Fruit fly (Drosophila melanogaster) whole organism, embryonic: ENCODE measurements around the gene Rab7.
A peak's percentile ranks its signal among the peaks of the same experiment; 100 is the strongest.

Experiments
- Atf-2 ChIP-seq: fragments of 200-800 bp; sonication (Bioruptor generic); optimal IDR thresholded peaks from 2 replicates; lab custom pipeline; 2016; ENCODE audit warnings: missing biosample characterization, missing genetic modification characterization
- B-H2 ChIP-seq: fragments of 200-800 bp; sonication (Bioruptor generic); optimal IDR thresholded peaks from 2 replicates; lab custom pipeline; 2018; ENCODE audit warnings: missing biosample characterization, mild to moderate bottlenecking, missing genetic modification characterization
- C15 ChIP-seq: fragments of 200-800 bp; sonication (Bioruptor generic); IDR thresholded peaks from 3 replicates; pipeline ENCODE4 v1.3.6; 2022; ENCODE audit warnings: missing biosample characterization, missing genetic modification characterization
- CG10274 ChIP-seq: fragments of 200-800 bp; sonication (Bioruptor generic); optimal IDR thresholded peaks from 3 replicates; lab custom pipeline; 2017; ENCODE audit warnings: missing biosample characterization, mild to moderate bottlenecking, missing genetic modification characterization
- CG11723 ChIP-seq: fragments of 200-800 bp; sonication (Bioruptor generic); optimal IDR thresholded peaks from 2 replicates; lab custom pipeline; 2017; ENCODE audit warnings: missing biosample characterization, mild to moderate bottlenecking, missing genetic modification characterization
- CG12391 ChIP-seq: fragments of 200-800 bp; sonication (Bioruptor generic); optimal IDR thresholded peaks from 3 replicates; lab custom pipeline; 2018; ENCODE audit warnings: missing biosample characterization, mild to moderate bottlenecking, missing genetic modification characterization, moderate library complexity
- CG14050 ChIP-seq: fragments of 200-800 bp; sonication (Bioruptor generic); IDR thresholded peaks from 3 replicates; pipeline ENCODE4 v1.3.6; 2022; ENCODE audit warnings: missing biosample characterization, missing genetic modification characterization
- CG14860 ChIP-seq: fragments of 200-800 bp; sonication (Bioruptor generic); IDR thresholded peaks from 3 replicates; pipeline ENCODE4 v1.3.6; 2022; ENCODE audit warnings: missing biosample characterization, missing genetic modification characterization; ENCODE audit not compliant: partially characterized antibody
- CG15479 ChIP-seq: fragments of 200-800 bp; sonication (Bioruptor generic); optimal IDR thresholded peaks from 3 replicates; lab custom pipeline; 2019; ENCODE audit warnings: missing biosample characterization, mild to moderate bottlenecking, missing genetic modification characterization, moderate library complexity
- CG16815 ChIP-seq: fragments of 200-800 bp; sonication (Bioruptor generic); optimal IDR thresholded peaks from 3 replicates; lab custom pipeline; 2017; ENCODE audit warnings: missing biosample characterization, mild to moderate bottlenecking, missing genetic modification characterization
- CG17361 ChIP-seq: fragments of 200-800 bp; sonication (Bioruptor generic); IDR thresholded peaks from 3 replicates; pipeline ENCODE4 v1.3.6; 2022; ENCODE audit warnings: missing biosample characterization, missing genetic modification characterization
- CG31224 ChIP-seq: fragments of 200-800 bp; sonication (Bioruptor generic); IDR thresholded peaks from 2 replicates; pipeline ENCODE4 v1.3.6; 2022; ENCODE audit warnings: missing biosample characterization, missing genetic modification characterization
- CG34422 ChIP-seq: fragments of 200-800 bp; sonication (Bioruptor generic); IDR thresholded peaks from 3 replicates; pipeline ENCODE4 v1.3.6; 2022; ENCODE audit warnings: missing biosample characterization, missing genetic modification characterization
- CG6654 ChIP-seq: fragments of 200-800 bp; sonication (Bioruptor generic); optimal IDR thresholded peaks from 2 replicates; lab custom pipeline; 2017; ENCODE audit warnings: missing biosample characterization, mild to moderate bottlenecking, missing genetic modification characterization
- CG6813 ChIP-seq: fragments of 200-800 bp; sonication (Bioruptor generic); optimal IDR thresholded peaks from 2 replicates; lab custom pipeline; 2017; ENCODE audit warnings: missing biosample characterization, missing genetic modification characterization, mild to moderate bottlenecking, moderate library complexity, missing genetic modification reagents
- CG6854 ChIP-seq: fragments of 200-800 bp; sonication (Bioruptor generic); optimal IDR thresholded peaks from 3 replicates; lab custom pipeline; 2017; ENCODE audit warnings: missing biosample characterization, mild to moderate bottlenecking, missing genetic modification characterization
- CG7271 ChIP-seq: fragments of 200-800 bp; sonication (Bioruptor generic); optimal IDR thresholded peaks from 2 replicates; lab custom pipeline; 2018; ENCODE audit warnings: missing biosample characterization, mild to moderate bottlenecking, missing genetic modification characterization, moderate library complexity
- CG7357 ChIP-seq: fragments of 200-800 bp; sonication (Bioruptor generic); IDR thresholded peaks from 3 replicates; pipeline ENCODE4 v1.3.6; 2022; ENCODE audit warnings: missing biosample characterization, missing genetic modification characterization
- CTCF ChIP-seq: fragments of 200-800 bp; sonication (Bioruptor generic); optimal IDR thresholded peaks from 2 replicates; lab custom pipeline; 2017; ENCODE audit warnings: missing biosample characterization, mild to moderate bottlenecking, missing genetic modification characterization, moderate library complexity
- Dad ChIP-seq: fragments of 200-800 bp; sonication (Bioruptor generic); optimal IDR thresholded peaks from 3 replicates; lab custom pipeline; 2016; ENCODE audit warnings: missing biosample characterization, missing genetic modification characterization
- Dip2 ChIP-seq: fragments of 200-800 bp; sonication (Bioruptor generic); IDR thresholded peaks from 2 replicates; pipeline ENCODE4 v1.3.6; 2022; ENCODE audit warnings: missing biosample characterization, missing genetic modification characterization
- Dp ChIP-seq: fragments of 200-800 bp; sonication (Bioruptor generic); optimal IDR thresholded peaks from 2 replicates; lab custom pipeline; 2018; ENCODE audit warnings: missing biosample characterization, mild to moderate bottlenecking, missing genetic modification characterization, moderate library complexity
- Dref ChIP-seq: fragments of 200-800 bp; sonication (Bioruptor generic); IDR thresholded peaks from 2 replicates; pipeline ENCODE4 v1.3.6; 2022; ENCODE audit warnings: missing biosample characterization, missing genetic modification characterization
- ERR ChIP-seq: fragments of 200-800 bp; sonication (Bioruptor generic); optimal IDR thresholded peaks from 2 replicates; lab custom pipeline; 2016; ENCODE audit warnings: missing biosample characterization, missing genetic modification characterization
- HmgD ChIP-seq: fragments of 200-800 bp; sonication (Bioruptor generic); optimal IDR thresholded peaks from 3 replicates; lab custom pipeline; 2016; ENCODE audit warnings: missing biosample characterization, missing genetic modification characterization
- MESR4 ChIP-seq: fragments of 200-800 bp; sonication (Bioruptor generic); optimal IDR thresholded peaks from 2 replicates; lab custom pipeline; 2018; ENCODE audit warnings: missing biosample characterization, mild to moderate bottlenecking, missing genetic modification characterization, moderate library complexity
- Med ChIP-seq: fragments of 200-800 bp; sonication (Bioruptor generic); peaks from one replicate; lab custom pipeline; 2016; ENCODE audit warnings: missing biosample characterization, missing genetic modification characterization, mild to moderate bottlenecking, inconsistent platforms, moderate library complexity
- Mrtf ChIP-seq: fragments of 200-800 bp; sonication (Bioruptor generic); IDR thresholded peaks from 3 replicates; pipeline ENCODE4 v1.3.6; 2022; ENCODE audit warnings: missing biosample characterization, missing genetic modification characterization
- NC2β ChIP-seq: fragments of 200-800 bp; sonication (Bioruptor generic); optimal IDR thresholded peaks from 2 replicates; lab custom pipeline; 2016; ENCODE audit warnings: missing biosample characterization, missing genetic modification characterization
- Scr ChIP-seq: fragments of 200-800 bp; sonication (Bioruptor generic); IDR thresholded peaks from 2 replicates; pipeline ENCODE4 v1.3.6; 2022; ENCODE audit warnings: missing biosample characterization, missing genetic modification characterization; ENCODE audit not compliant: partially characterized antibody
- Sin3A ChIP-seq: fragments of >200 bp; optimal IDR thresholded peaks from 2 replicates; lab custom pipeline; 2018
- Sox102F ChIP-seq: fragments of 200-800 bp; sonication (Bioruptor generic); optimal IDR thresholded peaks from 2 replicates; lab custom pipeline; 2018; ENCODE audit warnings: missing biosample characterization, mild to moderate bottlenecking, missing genetic modification characterization, moderate library complexity
- Taf1 ChIP-seq: fragments of 200-800 bp; sonication (Bioruptor generic); IDR thresholded peaks from 2 replicates; pipeline ENCODE4 v1.3.6; 2022; ENCODE audit warnings: missing biosample characterization, missing genetic modification characterization
- Trl ChIP-seq, 3 experiments: fragments of >200 bp in 2 of 3; fragments of 200-800 bp in 1 of 3; sonication (Bioruptor generic) in 1 of 3; optimal IDR thresholded peaks; 2 replicates in 1 of 3; 3 replicates in 2 of 3; lab custom pipeline; 2016 to 2017; ENCODE audit warnings: missing biosample characterization in 1 of 3, missing genetic modification characterization in 1 of 3
- Vsx1 ChIP-seq: fragments of 200-800 bp; sonication (Bioruptor generic); optimal IDR thresholded peaks from 2 replicates; lab custom pipeline; 2017; ENCODE audit warnings: missing biosample characterization, mild to moderate bottlenecking, missing genetic modification characterization, missing genetic modification reagents
- YL-1 ChIP-seq: fragments of 200-800 bp; sonication (Bioruptor generic); optimal IDR thresholded peaks from 3 replicates; lab custom pipeline; 2017; ENCODE audit warnings: missing biosample characterization, mild to moderate bottlenecking, missing genetic modification characterization
- ac ChIP-seq: fragments of 200-800 bp; sonication (Bioruptor generic); optimal IDR thresholded peaks from 3 replicates; lab custom pipeline; 2017; ENCODE audit warnings: missing biosample characterization, mild to moderate bottlenecking, missing genetic modification characterization
- cad ChIP-seq: fragments of >200 bp; optimal IDR thresholded peaks from 2 replicates; lab custom pipeline; 2017; ENCODE audit warnings: missing biosample characterization, missing genetic modification characterization
- chm ChIP-seq: fragments of 200-800 bp; sonication (Bioruptor generic); IDR thresholded peaks from 2 replicates; pipeline ENCODE4 v1.3.6; 2022; ENCODE audit warnings: missing biosample characterization, missing genetic modification characterization
- crp ChIP-seq, 2 experiments: fragments of 200-800 bp; sonication (Bioruptor generic); optimal IDR thresholded peaks; 2 replicates in 1 of 2; 3 replicates in 1 of 2; lab custom pipeline; 2017; ENCODE audit warnings: missing biosample characterization in 2 of 2, missing genetic modification characterization in 2 of 2, mild to moderate bottlenecking in 1 of 2, moderate library complexity in 1 of 2
- cwo ChIP-seq: fragments of 200-800 bp; sonication (Bioruptor generic); optimal IDR thresholded peaks from 3 replicates; lab custom pipeline; 2017; ENCODE audit warnings: missing biosample characterization, missing genetic modification characterization, mild to moderate bottlenecking, moderate library complexity, missing genetic modification reagents
- dm ChIP-seq: fragments of 200-800 bp; sonication (Bioruptor generic); optimal IDR thresholded peaks from 3 replicates; lab custom pipeline; 2016; ENCODE audit warnings: missing biosample characterization, missing genetic modification characterization
- gem ChIP-seq: fragments of 200-800 bp; sonication (Bioruptor generic); optimal IDR thresholded peaks from 2 replicates; lab custom pipeline; 2019; ENCODE audit warnings: missing biosample characterization, mild to moderate bottlenecking, missing genetic modification characterization, moderate library complexity
- jing ChIP-seq: fragments of 200-800 bp; sonication (Bioruptor generic); optimal IDR thresholded peaks from 2 replicates; lab custom pipeline; 2018; ENCODE audit warnings: missing biosample characterization, mild to moderate bottlenecking, missing genetic modification characterization
- lilli ChIP-seq: fragments of 200-800 bp; sonication (Bioruptor generic); optimal IDR thresholded peaks from 3 replicates; lab custom pipeline; 2016; ENCODE audit warnings: missing biosample characterization, missing genetic modification characterization
- nmo ChIP-seq: fragments of 200-800 bp; sonication (Bioruptor generic); optimal IDR thresholded peaks from 2 replicates; lab custom pipeline; 2018; ENCODE audit warnings: missing biosample characterization, mild to moderate bottlenecking, missing genetic modification characterization, moderate library complexity
- otp ChIP-seq: fragments of 200-800 bp; sonication (Bioruptor generic); IDR thresholded peaks from 3 replicates; pipeline ENCODE4, ENCODE4 v1.3.6; 2022; ENCODE audit warnings: missing biosample characterization, missing genetic modification characterization
- pnt ChIP-seq: fragments of 200-800 bp; sonication (Bioruptor generic); optimal IDR thresholded peaks from 3 replicates; lab custom pipeline; 2016; ENCODE audit warnings: missing biosample characterization, missing genetic modification characterization
- sr ChIP-seq: fragments of 200-800 bp; sonication (Bioruptor generic); IDR thresholded peaks from 3 replicates; pipeline ENCODE4 v1.3.6; 2022; ENCODE audit warnings: missing biosample characterization, missing genetic modification characterization
- trh ChIP-seq: fragments of 200-800 bp; sonication (Bioruptor generic); optimal IDR thresholded peaks from 2 replicates; lab custom pipeline; 2016; ENCODE audit warnings: missing biosample characterization, missing genetic modification characterization
- tup ChIP-seq: fragments of 200-800 bp; sonication (Bioruptor generic); optimal IDR thresholded peaks from 2 replicates; lab custom pipeline; 2016; ENCODE audit warnings: missing biosample characterization, mild to moderate bottlenecking, missing genetic modification characterization, moderate library complexity
- z ChIP-seq: fragments of 200-800 bp; sonication (Bioruptor generic); IDR thresholded peaks from 3 replicates; pipeline ENCODE4 v1.3.6; 2022; ENCODE audit warnings: missing biosample characterization, missing genetic modification characterization

The Rab7 gene

dm6 chr3R:23996224-23996623 lies 3.4 kb downstream of the Rab7 start, which contains the start of gene LSm3 (continued):
- TF ChIP-seq CG7271 (tag; lab: Kevin White, UChicago) (no peak), CG12391 (tag; lab: Kevin White, UChicago) (no peak), Sox102F (GFP tag; lab: Kevin White, UChicago) (no peak), C15 (no peak), CG6654 (no peak), CG14050 (GFP tag; lab: Robert Waterston, UW) (no peak), ERR (GFP tag; lab: Kevin White, UChicago) (no peak), NC2β (GFP tag; lab: Kevin White, UChicago) (no peak), z (GFP tag; lab: Robert Waterston, UW) (no peak), Dref (GFP tag; lab: Robert Waterston, UW) (peak; percentile 34; the same call in 1 of the 2 replicates), CTCF (GFP tag; lab: Kevin White, UChicago) (peak; percentile 35), gem (no peak), chm (GFP tag; lab: Robert Waterston, UW) (0 out of 2 replicates have a peak, but pooled peaks have one; percentile 7), CG11723 (GFP tag; lab: Kevin White, UChicago) (no peak), trh (GFP tag; lab: Kevin White, UChicago) (no peak), cad (GFP tag; lab: Kevin White, UChicago) (no peak), Taf1 (GFP tag; lab: Robert Waterston, UW) (no peak), Vsx1 (GFP tag; lab: Kevin White, UChicago) (no peak), Scr (GFP tag; lab: Robert Waterston, UW) (no peak), CG6854 (GFP tag; lab: Kevin White, UChicago) (no peak), nmo (GFP tag; lab: Kevin White, UChicago) (no peak), sr (GFP tag; lab: Robert Waterston, UW) (no peak), HmgD (GFP tag; lab: Kevin White, UChicago) (no peak), YL-1 (no peak), otp (GFP tag; lab: Robert Waterston, UW) (no peak), Sin3A (lab: Kevin White, UChicago) (peak; percentile 29), CG6813 (GFP tag; lab: Kevin White, UChicago) (no peak), CG14860 (GFP tag; lab: Robert Waterston, UW) (no peak), jing (GFP tag; lab: Kevin White, UChicago) (no peak), Med (GFP tag; lab: Kevin White, UChicago) (peak; percentile 73), ac (GFP tag; lab: Kevin White, UChicago) (no peak), MESR4 (peak; percentile 28), cwo (GFP tag; lab: Kevin White, UChicago) (no peak), crp (GFP tag; optimal IDR thresholded peaks at IDR 0.05; lab: Kevin White, UChicago) (peak in 1 of 2 experiments; percentile 43), CG15479 (peak; percentile 63), CG7357 (GFP tag; lab: Robert Waterston, UW) (no peak), CG10274 (GFP tag; lab: Kevin White, UChicago) (no peak), Mrtf (GFP tag; lab: Robert Waterston, UW) (no peak), tup (no peak), dm (no peak), Dad (no peak), lilli (no peak), Dp (peak; percentile 44), CG17361 (GFP tag; lab: Robert Waterston, UW) (no peak), CG16815 (GFP tag; lab: Kevin White, UChicago) (no peak), Trl (optimal IDR thresholded peaks at IDR 0.05; lab: Kevin White, UChicago) (no peak), Trl (GFP tag; optimal IDR thresholded peaks at IDR 0.05; lab: Kevin White, UChicago) (no peak), Dip2 (GFP tag; lab: Robert Waterston, UW) (no peak), pnt (GFP tag; lab: Kevin White, UChicago) (no peak), CG34422 (0 out of 3 replicates have a peak, but pooled peaks have one; percentile 25), B-H2 (GFP tag; lab: Kevin White, UChicago) (no peak), Atf-2 (GFP tag; lab: Kevin White, UChicago) (no peak), CG31224 (GFP tag; lab: Robert Waterston, UW) (no peak)
